Worm (Caenorhabditis elegans): ENCODE results near the gene F22F7.8.

The F22F7.8 gene

DNA sequence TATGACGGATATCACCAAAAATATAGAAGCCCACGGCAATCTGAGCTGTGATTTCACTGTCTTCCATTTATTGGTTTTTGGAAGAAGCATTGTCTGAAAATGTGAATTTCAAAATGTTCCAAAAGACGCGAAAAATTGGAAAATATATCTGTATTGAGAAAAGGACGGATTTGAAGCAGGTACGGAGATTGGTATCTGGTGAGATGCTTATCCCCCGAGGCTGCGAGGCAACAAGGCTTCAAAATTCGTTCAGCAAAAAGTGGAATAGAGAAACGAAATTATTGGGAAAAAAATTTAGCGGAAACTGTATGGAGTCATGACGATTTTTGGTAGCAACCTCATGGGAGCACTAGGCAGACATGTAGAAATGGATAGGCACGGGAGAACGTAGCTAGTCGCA is 18.6 kb downstream of the F22F7.8 start, which contains the start of gene F36F12.1:
TSS of gene F36F12.1 (minus strand) at position 101 of the 400 bp plus-strand sequence.
- TF ChIP-seq fos-1 (tag; optimal IDR thresholded peaks at IDR 0.05): no peak
- TF ChIP-seq snpc-4 (tag; optimal IDR thresholded peaks at IDR 0.05): no peak
- no peak for TF ChIP-seq elt-2 (tag; optimal IDR thresholded peaks at IDR 0.05)
- no peak for TF ChIP-seq tbx-2 (tag; optimal IDR thresholded peaks at IDR 0.05)
- no peak for TF ChIP-seq nhr-23 (tag; optimal IDR thresholded peaks at IDR 0.05)
- no peak for TF ChIP-seq eor-1 (tag; optimal IDR thresholded peaks at IDR 0.05)
- TF ChIP-seq daf-12 (tag; optimal IDR thresholded peaks at IDR 0.05): no peak
- TF ChIP-seq egl-5 (tag; optimal IDR thresholded peaks at IDR 0.05): no peak
- no peak for TF ChIP-seq hmg-11 (tag; optimal IDR thresholded peaks at IDR 0.05)
- TF ChIP-seq pqm-1 (tag; optimal IDR thresholded peaks at IDR 0.05): no peak
- TF ChIP-seq elt-1 (tag; optimal IDR thresholded peaks at IDR 0.05): no peak
- no peak for TF ChIP-seq mml-1 (tag; optimal IDR thresholded peaks at IDR 0.05)
- no peak for TF ChIP-seq ztf-11 (tag; optimal IDR thresholded peaks at IDR 0.05)
- TF ChIP-seq egl-27 (tag; optimal IDR thresholded peaks at IDR 0.05): no peak
- no peak for TF ChIP-seq nhr-67 (tag; optimal IDR thresholded peaks at IDR 0.05)
- no peak for TF ChIP-seq jun-1 (tag; optimal IDR thresholded peaks at IDR 0.05)

DNA sequence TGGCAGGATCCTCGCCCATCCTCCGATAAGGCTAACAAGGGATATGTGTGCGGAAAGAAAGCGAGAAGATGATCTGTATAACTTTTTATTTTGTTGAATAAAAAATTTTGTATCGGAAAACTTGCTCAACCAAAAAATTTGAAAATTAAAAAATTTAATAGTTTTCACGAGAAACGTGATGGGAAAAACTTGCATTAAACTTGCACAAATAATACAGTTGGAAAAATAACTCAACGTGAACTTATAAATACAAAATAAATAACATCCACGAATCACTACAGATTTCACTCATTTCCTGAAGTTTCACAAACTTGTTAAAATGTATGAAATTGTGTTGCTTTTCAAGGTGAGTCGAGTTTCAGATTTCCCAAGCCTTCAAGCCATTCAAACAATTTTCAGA is 22.7 kb downstream of the F22F7.8 start, which contains the start of gene F36F12.7:
TSS of gene F36F12.7 (plus strand) at position 301 of the 400 bp plus-strand sequence.
- no peak for TF ChIP-seq pha-4 (tag; optimal IDR thresholded peaks at IDR 0.05)
- no peak for TF ChIP-seq ama-1 (optimal IDR thresholded peaks at IDR 0.05)
- TF ChIP-seq ztf-4 (tag; optimal IDR thresholded peaks at IDR 0.05): no peak
- no peak for TF ChIP-seq ztf-11 (tag; optimal IDR thresholded peaks at IDR 0.05)
- no peak for TF ChIP-seq nhr-237 (tag; optimal IDR thresholded peaks at IDR 0.05)
- TF ChIP-seq lin-15B (tag; optimal IDR thresholded peaks at IDR 0.05): no peak
- TF ChIP-seq nhr-67 (tag; optimal IDR thresholded peaks at IDR 0.05): no peak

DNA sequence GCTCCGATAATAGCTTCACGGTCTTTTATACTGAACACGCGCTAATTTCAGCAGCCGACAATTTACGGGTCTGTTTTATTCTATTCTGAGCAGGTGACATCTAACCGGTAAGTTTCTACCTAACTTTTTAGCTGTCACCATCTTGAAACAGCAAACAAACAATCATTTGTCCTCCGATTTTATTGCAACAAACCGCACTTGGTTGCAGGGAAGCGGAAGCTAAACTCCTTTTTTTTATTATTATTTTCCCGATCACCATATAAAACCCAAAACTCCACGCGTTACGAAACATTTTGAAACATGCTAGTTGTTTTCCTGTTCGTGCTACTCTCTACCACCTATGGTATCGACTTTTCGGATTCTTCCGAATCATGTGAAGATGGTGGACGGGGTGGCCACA is 24.1 kb downstream of the F22F7.8 start, which contains the start of gene clec-208:
TSS of gene clec-208 (plus strand) at position 301 of the 400 bp plus-strand sequence.
- TF ChIP-seq nfya-1 (tag; optimal IDR thresholded peaks at IDR 0.05; ENCODE audit: insufficient read depth) (no peak), elt-3 (tag; optimal IDR thresholded peaks at IDR 0.05) (no peak), aly-2 (tag; optimal IDR thresholded peaks at IDR 0.05) (no peak)

DNA sequence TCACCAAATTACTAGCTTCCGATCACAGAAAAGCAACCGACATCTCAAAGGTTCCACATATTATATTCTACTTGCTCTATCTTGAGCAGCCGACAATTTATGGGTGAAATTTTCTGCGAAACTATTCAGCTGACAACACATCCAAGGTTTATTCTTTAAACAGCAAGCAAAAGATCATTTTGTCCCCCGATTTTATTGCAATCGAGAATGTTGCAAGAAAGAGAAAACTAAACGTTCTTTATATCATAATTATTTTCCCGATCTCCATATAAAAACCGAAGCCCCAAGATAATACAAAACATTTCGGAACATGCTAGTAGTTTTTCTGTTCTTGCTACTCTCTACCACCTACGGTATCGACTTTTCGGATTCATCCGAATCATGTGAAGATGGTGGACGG is 26.0 kb downstream of the F22F7.8 start, which contains the start of gene clec-207:
TSS of gene clec-207 (plus strand) at position 301 of the 400 bp plus-strand sequence.
- TF ChIP-seq mdl-1 (tag; optimal IDR thresholded peaks at IDR 0.05) (no peak), ztf-4 (tag; optimal IDR thresholded peaks at IDR 0.05) (no peak), mml-1 (tag; optimal IDR thresholded peaks at IDR 0.05) (no peak), unc-62 (GFP tag; optimal IDR thresholded peaks at IDR 0.05) (no peak), nfya-1 (tag; optimal IDR thresholded peaks at IDR 0.05; ENCODE audit: insufficient read depth) (no peak), hmg-11 (tag; optimal IDR thresholded peaks at IDR 0.05) (no peak), unc-39 (tag; optimal IDR thresholded peaks at IDR 0.05) (no peak), snpc-4 (tag; optimal IDR thresholded peaks at IDR 0.05) (no peak), fkh-2 (tag; optimal IDR thresholded peaks at IDR 0.05) (no peak), nhr-28 (tag; optimal IDR thresholded peaks at IDR 0.05) (no peak), nhr-67 (tag; optimal IDR thresholded peaks at IDR 0.05) (no peak), ceh-28 (tag; optimal IDR thresholded peaks at IDR 0.05) (no peak), egl-27 (tag; optimal IDR thresholded peaks at IDR 0.05) (no peak), nhr-12 (tag; optimal IDR thresholded peaks at IDR 0.05) (no peak), daf-12 (tag; optimal IDR thresholded peaks at IDR 0.05) (no peak), ceh-16 (tag; optimal IDR thresholded peaks at IDR 0.05) (no peak), lin-39 (tag; optimal IDR thresholded peaks at IDR 0.05) (no peak), ceh-9 (tag; optimal IDR thresholded peaks at IDR 0.05) (no peak), nhr-43 (tag; optimal IDR thresholded peaks at IDR 0.05; ENCODE audit: poor library complexity, severe bottlenecking) (no peak), fos-1 (tag; optimal IDR thresholded peaks at IDR 0.05) (no peak)

DNA sequence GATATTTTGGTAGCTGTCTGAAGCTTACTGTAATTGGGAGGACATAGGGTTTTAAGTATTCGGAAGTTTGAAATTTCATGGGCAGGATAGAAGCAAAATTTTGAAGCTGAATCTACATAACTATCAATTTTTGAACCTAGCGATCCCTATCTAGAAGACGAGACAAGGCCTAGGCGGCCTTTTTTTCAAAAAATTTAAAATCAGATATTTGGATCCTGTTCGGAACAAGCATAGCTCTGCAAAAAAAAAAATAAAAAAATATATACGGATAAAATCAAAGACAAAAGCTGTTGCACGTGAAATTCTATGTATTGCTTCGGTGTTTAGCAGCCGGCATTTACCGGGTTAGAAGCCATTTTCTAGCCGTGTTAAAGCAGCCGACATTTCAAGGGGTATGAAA is 26.6 kb downstream of the F22F7.8 start, which contains the start of gene F36F12.2:
TSS of gene F36F12.2 (minus strand) at position 101 of the 400 bp plus-strand sequence.
- TF ChIP-seq nfya-1 (tag; optimal IDR thresholded peaks at IDR 0.05; ENCODE audit: insufficient read depth) (no peak), ceh-82 (tag; optimal IDR thresholded peaks at IDR 0.05) (no peak), nhr-237 (tag; optimal IDR thresholded peaks at IDR 0.05) (no peak), elt-1 (tag; optimal IDR thresholded peaks at IDR 0.05) (no peak), fos-1 (tag; optimal IDR thresholded peaks at IDR 0.05) (no peak), lin-39 (tag; optimal IDR thresholded peaks at IDR 0.05) (no peak), nhr-11 (tag; optimal IDR thresholded peaks at IDR 0.05) (no peak), elt-3 (tag; optimal IDR thresholded peaks at IDR 0.05) (no peak), nhr-77 (tag; optimal IDR thresholded peaks at IDR 0.05) (no peak), mml-1 (tag; optimal IDR thresholded peaks at IDR 0.05) (no peak), mdl-1 (tag; optimal IDR thresholded peaks at IDR 0.05) (no peak), ceh-28 (tag; optimal IDR thresholded peaks at IDR 0.05) (no peak), fkh-10 (GFP tag; optimal IDR thresholded peaks at IDR 0.05) (no peak), eor-1 (tag; optimal IDR thresholded peaks at IDR 0.05) (no peak), skn-1 (tag; optimal IDR thresholded peaks at IDR 0.05) (no peak)

Data from whole organism, L3 larva.